Fruit fly (Drosophila melanogaster) whole organism, pupa: ENCODE data around the gene CG33695.

Experiments
- CG10348 ChIP-seq: fragments of 200-800 bp; sonication (Bioruptor generic); IDR thresholded peaks from 2 replicates; pipeline ENCODE4 v1.3.6; 2022; ENCODE audit warnings: missing biosample characterization, missing genetic modification characterization
- CG12605 ChIP-seq: fragments of 200-800 bp; sonication (Bioruptor generic); IDR thresholded peaks from 2 replicates; pipeline ENCODE4 v1.3.6; 2022; ENCODE audit warnings: missing biosample characterization, missing genetic modification characterization
- CG13204 ChIP-seq: fragments of 200-800 bp; sonication (Bioruptor generic); optimal IDR thresholded peaks from 2 replicates; lab custom pipeline; 2018; ENCODE audit warnings: missing biosample characterization, mild to moderate bottlenecking, missing genetic modification characterization, moderate library complexity
- CG14655 ChIP-seq: fragments of 200-800 bp; sonication (Bioruptor generic); optimal IDR thresholded peaks from 3 replicates; lab custom pipeline; 2017; ENCODE audit warnings: mild to moderate bottlenecking, missing biosample characterization, missing genetic modification reagents, missing genetic modification characterization
- CG15710 ChIP-seq: fragments of 200-800 bp; sonication (Bioruptor generic); optimal IDR thresholded peaks from 2 replicates; lab custom pipeline; 2018; ENCODE audit warnings: missing biosample characterization, mild to moderate bottlenecking, missing genetic modification characterization, moderate library complexity
- CG17806 ChIP-seq: fragments of 200-800 bp; sonication (Bioruptor generic); optimal IDR thresholded peaks from 2 replicates; lab custom pipeline; 2018; ENCODE audit warnings: missing biosample characterization, mild to moderate bottlenecking, missing genetic modification characterization, moderate library complexity
- CG32121 ChIP-seq: fragments of 200-800 bp; sonication (Bioruptor generic); IDR thresholded peaks from 2 replicates; pipeline ENCODE4 v1.3.6; 2022; ENCODE audit warnings: missing biosample characterization, missing genetic modification characterization
- CG34367 ChIP-seq: fragments of 200-800 bp; sonication (Bioruptor generic); optimal IDR thresholded peaks from 2 replicates; lab custom pipeline; 2018; ENCODE audit warnings: missing biosample characterization, mild to moderate bottlenecking, missing genetic modification characterization
- CG4496 ChIP-seq: fragments of 200-800 bp; sonication (Bioruptor generic); IDR thresholded peaks from 3 replicates; pipeline ENCODE4 v1.3.6; 2022; ENCODE audit warnings: missing biosample characterization, missing genetic modification characterization
- CG8159 ChIP-seq: fragments of 200-800 bp; sonication (Bioruptor generic); optimal IDR thresholded peaks from 3 replicates; lab custom pipeline; 2018; ENCODE audit warnings: missing biosample characterization, mild to moderate bottlenecking, missing genetic modification characterization, moderate library complexity
- CG8301 ChIP-seq: fragments of 200-800 bp; sonication (Bioruptor generic); optimal IDR thresholded peaks from 2 replicates; lab custom pipeline; 2018; ENCODE audit warnings: missing biosample characterization, mild to moderate bottlenecking, missing genetic modification characterization
- CG9948 ChIP-seq: fragments of 200-800 bp; sonication (Bioruptor generic); optimal IDR thresholded peaks from 2 replicates; lab custom pipeline; 2018; ENCODE audit warnings: missing biosample characterization, mild to moderate bottlenecking, missing genetic modification characterization, moderate library complexity
- D1 ChIP-seq: fragments of 200-800 bp; sonication (Bioruptor generic); optimal IDR thresholded peaks from 2 replicates; lab custom pipeline; 2018; ENCODE audit warnings: missing biosample characterization, mild to moderate bottlenecking, missing genetic modification characterization, moderate library complexity
- EcR ChIP-seq: fragments of 200-800 bp; sonication (Bioruptor generic); optimal IDR thresholded peaks from 3 replicates; lab custom pipeline; 2019; ENCODE audit warnings: missing biosample characterization, missing genetic modification characterization, mild to moderate bottlenecking, moderate library complexity, missing genetic modification reagents
- Ets98B ChIP-seq: fragments of 200-800 bp; sonication (Bioruptor generic); IDR thresholded peaks from 2 replicates; pipeline ENCODE4 v1.3.6; 2022; ENCODE audit warnings: missing biosample characterization, missing genetic modification characterization
- Pif1A ChIP-seq: fragments of 200-800 bp; sonication (Bioruptor generic); optimal IDR thresholded peaks from 3 replicates; lab custom pipeline; 2016; ENCODE audit warnings: missing biosample characterization, missing genetic modification characterization
- Pif1B ChIP-seq: fragments of 200-800 bp; sonication (Bioruptor generic); optimal IDR thresholded peaks from 3 replicates; lab custom pipeline; 2016; ENCODE audit warnings: missing biosample characterization, missing genetic modification characterization
- Snoo ChIP-seq: fragments of 200-800 bp; sonication (Bioruptor generic); optimal IDR thresholded peaks from 3 replicates; lab custom pipeline; 2017; ENCODE audit warnings: missing biosample characterization, mild to moderate bottlenecking, missing genetic modification characterization, inconsistent platforms
- fd96Ca ChIP-seq: fragments of 200-800 bp; sonication (Bioruptor generic); IDR thresholded peaks from 3 replicates; pipeline ENCODE4 v1.3.6; 2022; ENCODE audit warnings: missing biosample characterization, missing genetic modification characterization
- gl ChIP-seq: fragments of 200-800 bp; sonication (Bioruptor generic); optimal IDR thresholded peaks from 2 replicates; lab custom pipeline; 2018; ENCODE audit warnings: missing biosample characterization, mild to moderate bottlenecking, missing genetic modification characterization
- rn ChIP-seq: fragments of 200-800 bp; sonication (Bioruptor generic); IDR thresholded peaks from 2 replicates; pipeline ENCODE4 v1.3.6; 2022; ENCODE audit warnings: missing biosample characterization, missing genetic modification characterization

The CG33695 gene

DNA sequence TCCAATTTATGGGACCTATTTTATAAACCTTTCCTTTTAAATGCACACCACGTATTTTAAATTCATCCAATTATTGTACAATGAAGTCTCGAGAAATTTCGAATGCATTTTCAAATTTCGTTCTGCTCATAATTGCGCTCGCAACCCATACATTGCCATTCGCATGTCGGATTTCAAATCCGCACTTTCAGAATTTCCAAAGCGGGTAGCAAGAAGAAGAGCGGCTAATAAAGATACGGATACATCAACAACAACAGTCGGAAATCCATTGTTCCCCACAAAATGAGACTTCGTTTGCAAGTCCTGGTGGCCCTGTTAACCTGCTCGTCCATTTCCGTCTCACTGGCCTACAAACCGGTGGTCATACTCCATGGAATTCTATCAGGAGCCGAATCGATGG lies 2.3 kb downstream of the CG33695 start, which contains the start of gene Ppt2:
Gene Ppt2, plus strand, starts transcription at position 209 of the 400 bp plus-strand sequence.
- TF ChIP-seq CG8159 (tag; lab: Kevin White, UChicago) (no peak), CG32121 (GFP tag; lab: Robert Waterston, UW) (no peak), EcR (no peak), CG10348 (GFP tag; lab: Robert Waterston, UW) (no peak), Pif1A (no peak), Ets98B (no peak), fd96Ca (GFP tag; lab: Robert Waterston, UW) (no peak), Pif1B (no peak)

DNA sequence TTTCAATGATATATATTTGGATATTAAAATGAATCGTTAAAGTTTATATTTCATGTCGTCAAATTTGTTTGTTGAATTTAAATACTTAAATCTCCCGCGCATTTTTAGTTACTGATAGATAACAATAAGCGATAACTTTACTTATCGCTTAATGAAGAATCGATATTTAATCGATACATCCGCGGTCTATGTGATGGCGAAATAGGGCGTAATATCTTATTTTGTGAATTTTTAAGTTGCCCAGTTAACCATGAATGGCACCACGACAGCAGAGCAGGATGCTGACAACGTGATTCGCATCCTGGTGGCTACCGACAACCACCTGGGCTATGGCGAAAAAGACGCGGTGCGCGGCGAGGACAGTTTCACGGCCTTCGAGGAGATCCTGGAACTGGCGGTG lies 4.1 kb downstream of the CG33695 start, which contains the start of gene mre11:
Gene mre11, plus strand, starts transcription at position 161 of the 400 bp plus-strand sequence.
- no peak for TF ChIP-seq Ets98B
- no peak for TF ChIP-seq CG9948 (tag; lab: Kevin White, UChicago)
- TF ChIP-seq rn (GFP tag; lab: Robert Waterston, UW): no peak
- no peak for TF ChIP-seq CG13204 (GFP tag; lab: Kevin White, UChicago)
- TF ChIP-seq CG8159 (tag; lab: Kevin White, UChicago): no peak
- TF ChIP-seq Pif1A: no peak
- TF ChIP-seq gl (tag; lab: Kevin White, UChicago): no peak
- TF ChIP-seq CG15710: no peak
- no peak for TF ChIP-seq EcR
- TF ChIP-seq D1 (tag; lab: Kevin White, UChicago): no peak
- no peak for TF ChIP-seq fd96Ca (GFP tag; lab: Robert Waterston, UW)
- TF ChIP-seq CG17806: no peak
- no peak for TF ChIP-seq CG10348 (GFP tag; lab: Robert Waterston, UW)

DNA sequence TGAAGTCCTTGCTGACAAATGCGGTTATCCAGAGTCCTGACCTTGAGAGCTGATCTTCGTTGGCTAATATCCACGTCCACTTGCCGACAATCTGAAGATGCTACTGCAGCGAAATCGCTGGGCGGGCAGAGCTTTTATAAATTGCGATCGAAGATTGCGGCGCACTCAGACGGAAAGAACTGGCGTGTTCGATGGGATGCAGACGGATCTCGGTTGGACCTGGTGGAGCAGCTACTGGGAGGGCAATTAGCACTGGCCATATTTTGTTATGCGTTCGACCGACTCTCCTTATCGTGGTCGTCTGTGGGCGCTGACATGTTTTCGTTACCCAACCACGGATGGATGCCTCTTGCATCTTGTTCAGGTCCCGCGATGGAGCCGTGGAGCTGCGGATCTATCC lies 7.8 kb downstream of the CG33695 start, which contains the start of gene Osi21:
Gene Osi21, minus strand, starts transcription at position 101 of the 400 bp plus-strand sequence.
- TF ChIP-seq CG13204 (GFP tag; lab: Kevin White, UChicago) (no peak), Pif1B (no peak), CG8159 (tag; lab: Kevin White, UChicago) (no peak), gl (tag; lab: Kevin White, UChicago) (no peak), CG17806 (no peak)

DNA sequence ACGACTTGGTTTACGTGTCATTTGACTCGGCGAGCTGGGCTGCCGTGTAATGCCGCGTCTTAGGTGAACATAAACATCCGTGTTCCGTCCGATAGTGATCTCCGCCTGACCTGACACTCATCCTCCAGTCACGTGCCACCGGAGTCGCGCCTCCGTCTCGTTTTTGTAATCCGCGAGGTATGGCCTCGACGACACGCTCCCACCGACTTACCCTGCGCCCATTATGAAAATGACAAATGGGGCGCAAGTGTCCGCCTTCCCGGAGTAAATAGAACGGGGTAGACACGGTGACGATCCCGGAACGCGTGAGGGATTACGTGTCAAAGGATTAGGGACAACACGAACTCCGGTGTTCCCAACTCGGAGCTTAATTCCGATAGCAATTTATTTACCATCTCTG lies 17.9 kb downstream of the CG33695 start:
- no peak for TF ChIP-seq CG9948 (tag; lab: Kevin White, UChicago)
- TF ChIP-seq CG34367 (tag; lab: Kevin White, UChicago): no peak
- TF ChIP-seq CG15710: no peak
- no peak for TF ChIP-seq Pif1B
- no peak for TF ChIP-seq fd96Ca (GFP tag; lab: Robert Waterston, UW)
- TF ChIP-seq CG12605 (GFP tag; lab: Robert Waterston, UW): no peak
- TF ChIP-seq Snoo (tag; lab: Kevin White, UChicago): no peak
- TF ChIP-seq gl (tag; lab: Kevin White, UChicago): no peak
- no peak for TF ChIP-seq CG4496 (GFP tag; lab: Robert Waterston, UW)

DNA sequence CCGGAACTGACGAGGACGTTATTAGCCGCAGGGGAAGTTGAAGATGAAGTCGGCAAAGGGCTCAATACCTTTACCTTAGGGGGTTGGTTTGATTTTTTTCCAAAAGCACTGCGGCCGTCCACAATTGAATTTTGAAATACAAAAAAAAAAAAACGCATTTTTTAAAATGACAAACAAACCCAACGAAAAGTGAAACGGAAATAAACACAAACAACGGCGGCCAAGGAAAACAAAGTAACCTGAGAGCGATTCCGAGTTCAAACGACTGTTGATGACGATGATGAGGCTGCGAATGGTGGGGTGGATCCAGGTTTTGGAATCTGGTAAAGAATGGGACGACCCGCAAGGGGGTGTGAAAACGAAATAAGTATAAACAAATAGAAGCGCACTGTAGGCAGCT lies 18.7 kb downstream of the CG33695 start:
- TF ChIP-seq CG4496 (GFP tag; lab: Robert Waterston, UW) (no peak), CG14655 (GFP tag; lab: Kevin White, UChicago) (no peak), EcR (no peak), CG12605 (GFP tag; lab: Robert Waterston, UW) (no peak), CG10348 (GFP tag; lab: Robert Waterston, UW) (no peak), Snoo (tag; lab: Kevin White, UChicago) (no peak), gl (tag; lab: Kevin White, UChicago) (no peak), Ets98B (no peak), D1 (tag; lab: Kevin White, UChicago) (no peak), rn (GFP tag; lab: Robert Waterston, UW) (no peak)

DNA sequence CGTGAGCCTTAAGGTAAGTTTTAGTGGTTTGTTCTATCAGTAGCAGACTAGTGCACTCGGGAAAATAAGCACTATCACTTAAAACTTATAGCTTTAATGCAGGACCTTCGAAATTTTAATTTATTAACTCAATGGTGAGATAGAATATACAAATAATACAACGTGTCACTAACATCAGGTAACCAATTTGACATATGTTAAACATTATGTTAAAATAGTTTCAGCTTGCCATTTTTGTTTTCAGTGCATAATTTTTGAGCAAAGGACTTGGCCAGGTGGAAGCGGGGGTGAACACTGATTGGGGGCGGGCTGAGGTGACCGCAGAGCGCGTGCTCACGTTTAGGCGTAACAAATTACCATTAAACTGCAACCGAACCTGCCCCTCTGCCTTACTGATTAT lies 24.7 kb downstream of the CG33695 start:
- TF ChIP-seq CG10348 (GFP tag; lab: Robert Waterston, UW) (no peak), CG17806 (no peak), CG8301 (no peak), D1 (tag; lab: Kevin White, UChicago) (no peak), CG13204 (GFP tag; lab: Kevin White, UChicago) (no peak), Ets98B (no peak), Pif1B (no peak), gl (tag; lab: Kevin White, UChicago) (no peak), CG15710 (no peak), CG14655 (GFP tag; lab: Kevin White, UChicago) (no peak)

DNA sequence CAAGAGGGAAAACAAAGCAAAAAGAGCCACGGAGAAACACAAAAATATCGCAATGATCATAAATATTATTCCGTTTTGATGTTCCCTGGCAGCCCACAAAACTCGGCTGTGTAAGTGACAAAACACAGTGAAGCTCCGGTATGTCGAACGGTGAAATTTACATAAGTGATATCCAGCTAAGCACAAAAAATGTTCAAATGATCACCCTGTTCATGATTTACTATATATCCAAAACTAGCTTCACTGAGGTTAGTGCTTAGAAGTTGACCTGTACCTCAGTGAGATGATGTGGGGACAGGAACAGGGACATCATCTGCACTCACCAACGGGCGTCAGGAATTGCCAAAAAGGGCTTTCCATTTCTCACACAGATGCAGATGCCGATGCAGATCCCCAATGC lies 28.3 kb downstream of the CG33695 start:
- no peak for TF ChIP-seq Ets98B
- TF ChIP-seq gl (tag; lab: Kevin White, UChicago): no peak
- TF ChIP-seq Pif1B: peak; percentile 25
- no peak for TF ChIP-seq D1 (tag; lab: Kevin White, UChicago)
- TF ChIP-seq CG12605 (GFP tag; lab: Robert Waterston, UW): no peak
- TF ChIP-seq rn (GFP tag; lab: Robert Waterston, UW): no peak
- TF ChIP-seq CG8301: no peak
- TF ChIP-seq CG34367 (tag; lab: Kevin White, UChicago): no peak
- TF ChIP-seq Pif1A: peak; percentile 34
- no peak for TF ChIP-seq CG13204 (GFP tag; lab: Kevin White, UChicago)
- no peak for TF ChIP-seq CG14655 (GFP tag; lab: Kevin White, UChicago)
- no peak for TF ChIP-seq fd96Ca (GFP tag; lab: Robert Waterston, UW)
- peak; percentile 48 for TF ChIP-seq CG15710
- TF ChIP-seq Snoo (tag; lab: Kevin White, UChicago): peak; percentile 65
- no peak for TF ChIP-seq CG17806
